Worm (Caenorhabditis elegans): ENCODE data around the gene ced-4.

ce11 chrIII:4859039-4859438 lies 6.9 kb downstream of the ced-4 start, which contains the start of gene C35D10.6:
- TF ChIP-seq ceh-30 (tag; optimal IDR thresholded peaks at IDR 0.05) (no peak), unc-55 (GFP tag; optimal IDR thresholded peaks at IDR 0.05) (no peak), tbx-2 (tag; optimal IDR thresholded peaks at IDR 0.05) (no peak), sox-2 (GFP tag; IDR thresholded peaks at IDR 0.05) (no peak), ttx-3 (tag; optimal IDR thresholded peaks at IDR 0.05) (no peak), pqm-1 (tag; optimal IDR thresholded peaks at IDR 0.05) (no peak), pha-4 (tag; optimal IDR thresholded peaks at IDR 0.05) (no peak), pag-3 (tag; optimal IDR thresholded peaks at IDR 0.05; ENCODE audit: borderline replicate concordance) (no peak), ama-1 (optimal IDR thresholded peaks at IDR 0.05) (no peak)

Measured in whole organism, late embryonic.